Worm (Caenorhabditis elegans) whole organism, L3 larva: ENCODE measurements around the gene Y41C4A.8.

Experiments
- R02D3.7 ChIP-seq: fragments of 150-350 bp; optimal IDR thresholded peaks from 2 replicates; lab custom pipeline; 2014; ENCODE audit warnings: missing biosample characterization, missing genetic modification characterization
- aly-2 ChIP-seq: fragments of 150-350 bp; optimal IDR thresholded peaks from 2 replicates; lab custom pipeline; 2014; ENCODE audit warnings: missing biosample characterization, missing genetic modification characterization
- egl-27 ChIP-seq: sonication (generic microtip); optimal IDR thresholded peaks from 4 replicates; lab custom pipeline; 2017; ENCODE audit warnings: missing biosample characterization, missing genetic modification reagents, missing genetic modification characterization
- fos-1 ChIP-seq: fragments of 150-350 bp; optimal IDR thresholded peaks from 2 replicates; lab custom pipeline; 2014; ENCODE audit warnings: missing biosample characterization, missing genetic modification characterization
- lin-39 ChIP-seq: fragments of 150-350 bp; optimal IDR thresholded peaks from 2 replicates; lab custom pipeline; 2018; ENCODE audit warnings: missing biosample characterization, missing genetic modification reagents, missing genetic modification characterization
- mdl-1 ChIP-seq: fragments of 150-350 bp; optimal IDR thresholded peaks from 2 replicates; lab custom pipeline; 2014; ENCODE audit warnings: missing biosample characterization, missing genetic modification characterization
- nfya-1 ChIP-seq: sonication (generic microtip); optimal IDR thresholded peaks from 2 replicates; lab custom pipeline; 2017; ENCODE audit warnings: missing genetic modification characterization, mild to moderate bottlenecking, missing compliant biosample characterization, antibody characterized with exemption, moderate library complexity; ENCODE audit not compliant: insufficient read depth
- nhr-76 ChIP-seq: fragments of 150-350 bp; sonication (generic microtip); optimal IDR thresholded peaks from 5 replicates; lab custom pipeline; 2014; ENCODE audit warnings: missing biosample characterization, missing genetic modification characterization
- nhr-77 ChIP-seq: fragments of 150-350 bp; optimal IDR thresholded peaks from 2 replicates; lab custom pipeline; 2014; ENCODE audit warnings: missing biosample characterization, missing genetic modification characterization
- pqm-1 ChIP-seq: fragments of 150-350 bp; optimal IDR thresholded peaks from 2 replicates; lab custom pipeline; 2017; ENCODE audit warnings: missing biosample characterization, missing genetic modification characterization, inconsistent platforms
- snpc-4 ChIP-seq: fragments of 150-350 bp; optimal IDR thresholded peaks from 2 replicates; lab custom pipeline; 2014; ENCODE audit warnings: missing biosample characterization, missing genetic modification characterization
- tbx-2 ChIP-seq: sonication (generic microtip); optimal IDR thresholded peaks from 2 replicates; lab custom pipeline; 2016; ENCODE audit warnings: mild to moderate bottlenecking, missing genetic modification characterization, missing compliant biosample characterization

- TF ChIP-seq aly-2 (tag; lab: Kevin White, UChicago) = no peak
- TF ChIP-seq nhr-77 (tag; lab: Kevin White, UChicago) = no peak
- TF ChIP-seq snpc-4 (tag; lab: Kevin White, UChicago) = no peak
- no peak for TF ChIP-seq R02D3.7
- no peak for TF ChIP-seq pqm-1 (tag; lab: Kevin White, UChicago)
- no peak for TF ChIP-seq egl-27 (tag; lab: Kevin White, UChicago)
- TF ChIP-seq lin-39 (tag; lab: Kevin White, UChicago) = no peak
- no peak for TF ChIP-seq nhr-76 (tag; lab: Kevin White, UChicago)
- TF ChIP-seq tbx-2 (tag; lab: Kevin White, UChicago) = no peak
- TF ChIP-seq nfya-1 = no peak
- no peak for TF ChIP-seq mdl-1 (tag; lab: Kevin White, UChicago)
- TF ChIP-seq fos-1 (tag; lab: Kevin White, UChicago) = no peak
Observed at ce11 chrIII:11692380-11692779, 16.2 kb downstream of the Y41C4A.8 start.
